Worm (Caenorhabditis elegans): Measurements from ENCODE around the gene ostb-1.

Gene ostb-1

ce11 chrII:7857485-7858010 lies 6.8 kb upstream of the ostb-1 start, which contains the start of the genes cec-3 and T09A5.15:
Gene cec-3 (minus strand): TSS chrII:7857600.
Gene T09A5.15 (plus strand): TSS chrII:7857960.
- no peak for TF ChIP-seq F37B4.10 (GFP tag; IDR thresholded peaks at IDR 0.05)
- TF ChIP-seq F39B2.1 (GFP tag; IDR thresholded peaks at IDR 0.05): no peak
- no peak for TF ChIP-seq lin-40 (tag; optimal IDR thresholded peaks at IDR 0.05)
- TF ChIP-seq F49E8.2 (tag; optimal IDR thresholded peaks at IDR 0.05; ENCODE audit: insufficient read depth): no peak
- TF ChIP-seq K12H6.12 (tag; optimal IDR thresholded peaks at IDR 0.05): peak; percentile 28
- TF ChIP-seq nhr-27 (tag; optimal IDR thresholded peaks at IDR 0.05): no peak
- TF ChIP-seq mel-28 (tag; optimal IDR thresholded peaks at IDR 0.05; ENCODE audit: borderline replicate concordance): no peak
- TF ChIP-seq die-1 (tag; optimal IDR thresholded peaks at IDR 0.05): no peak
- peak; percentile 78 for TF ChIP-seq ceh-100 (GFP tag; IDR thresholded peaks at IDR 0.05)
- no peak for TF ChIP-seq athp-1 (tag; optimal IDR thresholded peaks at IDR 0.05)
- TF ChIP-seq attf-5 (GFP tag; optimal IDR thresholded peaks at IDR 0.05): peak; percentile 1
- no peak for TF ChIP-seq F10E7.11 (tag; optimal IDR thresholded peaks at IDR 0.05)
- TF ChIP-seq madf-10 (tag; optimal IDR thresholded peaks at IDR 0.05): no peak
- TF ChIP-seq sea-2 (GFP tag; IDR thresholded peaks at IDR 0.05): no peak
- TF ChIP-seq let-607 (tag; optimal IDR thresholded peaks at IDR 0.05): no peak
- TF ChIP-seq lsy-27 (tag; optimal IDR thresholded peaks at IDR 0.05; ENCODE audit: borderline replicate concordance, insufficient read depth): no peak
- no peak for TF ChIP-seq D2030.7 (GFP tag; IDR thresholded peaks at IDR 0.05)
- no peak for TF ChIP-seq aptf-2 (GFP tag; conservative IDR thresholded peaks at IDR 0.05)
- no peak for TF ChIP-seq C17E4.6 (GFP tag; IDR thresholded peaks at IDR 0.05)
- TF ChIP-seq attf-3 (GFP tag; conservative IDR thresholded peaks at IDR 0.05): peak; percentile 97
- no peak for TF ChIP-seq sdz-38 (tag; optimal IDR thresholded peaks at IDR 0.05)
- no peak for TF ChIP-seq nfya-2 (GFP tag; IDR thresholded peaks at IDR 0.05)
- no peak for TF ChIP-seq hmg-1.2 (GFP tag; IDR thresholded peaks at IDR 0.05)

ce11 chrII:7858101-7858500 lies 6.2 kb upstream of the ostb-1 start, which contains the start of gene sds-22:
Gene sds-22 (plus strand): TSS chrII:7858401.
- no peak for TF ChIP-seq sdz-38 (tag; optimal IDR thresholded peaks at IDR 0.05)
- TF ChIP-seq Y67H2A.10 (GFP tag; conservative IDR thresholded peaks at IDR 0.05): no peak
- TF ChIP-seq lin-35 (GFP tag; optimal IDR thresholded peaks at IDR 0.05): no peak
- no peak for TF ChIP-seq K12H6.12 (tag; optimal IDR thresholded peaks at IDR 0.05)
- TF ChIP-seq nhr-27 (tag; optimal IDR thresholded peaks at IDR 0.05): no peak
- TF ChIP-seq F37B4.10 (GFP tag; IDR thresholded peaks at IDR 0.05): no peak
- no peak for TF ChIP-seq F57A8.1 (GFP tag; optimal IDR thresholded peaks at IDR 0.05)
- no peak for TF ChIP-seq B0035.1 (tag; optimal IDR thresholded peaks at IDR 0.05)
- no peak for TF ChIP-seq ccch-3 (GFP tag; optimal IDR thresholded peaks at IDR 0.05)
- TF ChIP-seq egl-44 (GFP tag; IDR thresholded peaks at IDR 0.05): no peak
- no peak for TF ChIP-seq F33H1.4 (GFP tag; IDR thresholded peaks at IDR 0.05)
- TF ChIP-seq F39B2.1 (GFP tag; IDR thresholded peaks at IDR 0.05): no peak
- TF ChIP-seq akir-1 (GFP tag; optimal IDR thresholded peaks at IDR 0.05): no peak
- TF ChIP-seq mxl-1 (tag; optimal IDR thresholded peaks at IDR 0.05): no peak
- no peak for TF ChIP-seq ztf-18 (tag; optimal IDR thresholded peaks at IDR 0.05)

- TF ChIP-seq hrde-1 (tag; optimal IDR thresholded peaks at IDR 0.05; ENCODE audit: borderline replicate concordance) (peak; percentile 8), Y53G8AR.9 (GFP tag; conservative IDR thresholded peaks at IDR 0.05) (peak; percentile 73; the same call in 1 of the 2 replicates), hlh-12 (tag; optimal IDR thresholded peaks at IDR 0.05) (no peak), chd-7 (tag; optimal IDR thresholded peaks at IDR 0.05) (no peak), lsy-27 (tag; optimal IDR thresholded peaks at IDR 0.05; ENCODE audit: borderline replicate concordance, insufficient read depth) (no peak), Y67H2A.10 (GFP tag; conservative IDR thresholded peaks at IDR 0.05) (no peak), rpc-1 (optimal IDR thresholded peaks at IDR 0.05) (no peak), rpc-1 (tag; optimal IDR thresholded peaks at IDR 0.05) (no peak), somi-1 (GFP tag; optimal IDR thresholded peaks at IDR 0.05) (no peak), xnd-1 (tag; optimal IDR thresholded peaks at IDR 0.05) (peak; percentile 95), B0336.3 (GFP tag; IDR thresholded peaks at IDR 0.05) (peak; percentile 71; the same call in 1 of the 2 replicates), lsl-1 (GFP tag; optimal IDR thresholded peaks at IDR 0.05) (peak; percentile 93), ztf-22 (GFP tag; optimal IDR thresholded peaks at IDR 0.05) (no peak), rcor-1 (GFP tag; IDR thresholded peaks at IDR 0.05) (peak; percentile 74)
Observed at ce11 chrII:7860221-7860928, 3.9 kb upstream of the ostb-1 start, which contains the start of gene lin-5. Gene lin-5 (plus strand): TSS chrII:7860574.
